Fruit fly (Drosophila melanogaster): Measurements from ENCODE around the gene Saysd1.

The Saysd1 gene

DNA sequence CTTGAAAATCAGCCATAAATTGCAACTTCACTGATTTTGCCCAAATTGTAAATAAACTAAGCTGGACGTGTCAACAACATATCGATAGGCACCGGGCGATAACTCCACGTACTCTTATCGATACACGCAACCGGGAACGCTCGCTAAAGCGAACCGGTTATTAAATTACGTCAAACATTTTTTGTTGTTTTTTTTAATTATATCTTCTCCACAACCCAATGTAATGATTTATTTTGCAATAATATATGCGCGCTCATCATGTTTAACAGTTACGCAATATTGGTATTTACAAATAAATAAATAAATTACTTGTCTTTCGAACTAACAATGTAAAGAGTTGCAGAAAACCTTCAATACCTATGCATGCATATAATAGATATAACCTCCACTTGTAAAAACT lies at the start of gene Saysd1 (continued):
- no peak for TF ChIP-seq CG13123 (GFP tag; optimal IDR thresholded peaks at IDR 0.05)
- TF ChIP-seq sisA (GFP tag; IDR thresholded peaks at IDR 0.05) = no peak
- TF ChIP-seq Hr51 (GFP tag; optimal IDR thresholded peaks at IDR 0.05) = peak in 1 of 2 experiments; percentile 11
- TF ChIP-seq tin (GFP tag; optimal IDR thresholded peaks at IDR 0.05) = peak; percentile 30
- no peak for TF ChIP-seq pum (GFP tag; optimal IDR thresholded peaks at IDR 0.05)
- peak; percentile 33 for TF ChIP-seq ftz-f1 (GFP tag; optimal IDR thresholded peaks at IDR 0.05)
- TF ChIP-seq Ptx1 (GFP tag; IDR thresholded peaks at IDR 0.05) = peak; percentile 66
- no peak for TF ChIP-seq CG9817 (tag; optimal IDR thresholded peaks at IDR 0.05)
- no peak for TF ChIP-seq sima (GFP tag; optimal IDR thresholded peaks at IDR 0.05)
- no peak for TF ChIP-seq CG4707 (GFP tag; optimal IDR thresholded peaks at IDR 0.05)
- TF ChIP-seq phol (tag; optimal IDR thresholded peaks at IDR 0.05) = peak; percentile 36
- TF ChIP-seq CG10654 (GFP tag; optimal IDR thresholded peaks at IDR 0.05) = no peak
- TF ChIP-seq prd (optimal IDR thresholded peaks at IDR 0.05) = no peak
- peak; percentile 48 for TF ChIP-seq prd (GFP tag; IDR thresholded peaks at IDR 0.05)
- no peak for TF ChIP-seq trh (GFP tag; optimal IDR thresholded peaks at IDR 0.05)
- no peak for TF ChIP-seq CG18619 (GFP tag; optimal IDR thresholded peaks at IDR 0.05)
- no peak for TF ChIP-seq cad (GFP tag; optimal IDR thresholded peaks at IDR 0.05)
- peak; percentile 83 for TF ChIP-seq stwl (tag; optimal IDR thresholded peaks at IDR 0.05)
- peak; percentile 51 for TF ChIP-seq lab (GFP tag; optimal IDR thresholded peaks at IDR 0.05)
- TF ChIP-seq CG2116 (GFP tag; optimal IDR thresholded peaks at IDR 0.05) = peak; percentile 46
- peak; percentile 37; the same call in 1 of the 2 replicates for TF ChIP-seq ssp (GFP tag; IDR thresholded peaks at IDR 0.05)
- TF ChIP-seq unc-4 (GFP tag; IDR thresholded peaks at IDR 0.05; ENCODE audit: partially characterized antibody) = peak; percentile 83
- no peak for TF ChIP-seq CG17568 (GFP tag; optimal IDR thresholded peaks at IDR 0.05)
- TF ChIP-seq pb (GFP tag; optimal IDR thresholded peaks at IDR 0.05) = peak; percentile 7
- TF ChIP-seq pzg (GFP tag; optimal IDR thresholded peaks at IDR 0.05) = peak; percentile 43
- TF ChIP-seq CG5953 (GFP tag; IDR thresholded peaks at IDR 0.05) = no peak
- no peak for TF ChIP-seq Bdp1 (GFP tag; optimal IDR thresholded peaks at IDR 0.05)
- no peak for TF ChIP-seq crol (GFP tag; IDR thresholded peaks at IDR 0.05)
- no peak for TF ChIP-seq CG11560 (tag; IDR thresholded peaks at IDR 0.05)
- peak; percentile 13 for TF ChIP-seq CG1233 (GFP tag; optimal IDR thresholded peaks at IDR 0.05)
- TF ChIP-seq Atf6 (GFP tag; IDR thresholded peaks at IDR 0.05) = no peak
- TF ChIP-seq mld (GFP tag; IDR thresholded peaks at IDR 0.05; ENCODE audit: partially characterized antibody) = peak; percentile 78; the same call in 2 of the 3 replicates
- TF ChIP-seq CG17829 (tag; optimal IDR thresholded peaks at IDR 0.05) = no peak
- no peak for TF ChIP-seq C15 (GFP tag; IDR thresholded peaks at IDR 0.05)
- TF ChIP-seq CG17328 (GFP tag; IDR thresholded peaks at IDR 0.05) = no peak
- TF ChIP-seq al (GFP tag; IDR thresholded peaks at IDR 0.05) = no peak
- TF ChIP-seq CG7963 (GFP tag; IDR thresholded peaks at IDR 0.05; ENCODE audit: partially characterized antibody) = peak; percentile 90
- TF ChIP-seq CG9876 (GFP tag; optimal IDR thresholded peaks at IDR 0.05) = no peak
- TF ChIP-seq CG4730 (GFP tag; IDR thresholded peaks at IDR 0.05) = peak; percentile 24; the same call in 1 of the 2 replicates
- TF ChIP-seq CG12299 (tag; optimal IDR thresholded peaks at IDR 0.05) = no peak
- TF ChIP-seq jigr1 (GFP tag; IDR thresholded peaks at IDR 0.05) = no peak
- peak; percentile 26 for TF ChIP-seq lbe (GFP tag; optimal IDR thresholded peaks at IDR 0.05)
- TF ChIP-seq Mes4 (GFP tag; optimal IDR thresholded peaks at IDR 0.05) = no peak
- TF ChIP-seq dpn (GFP tag; optimal IDR thresholded peaks at IDR 0.05) = peak in 1 of 2 experiments; percentile 13
- no peak for TF ChIP-seq YL-1 (GFP tag; optimal IDR thresholded peaks at IDR 0.05)
- TF ChIP-seq Neu2 (GFP tag; optimal IDR thresholded peaks at IDR 0.05; ENCODE audit: borderline replicate concordance) = no peak
- no peak for TF ChIP-seq danr (GFP tag; IDR thresholded peaks at IDR 0.05)
- peak; percentile 85 for TF ChIP-seq MBD-R2 (GFP tag; IDR thresholded peaks at IDR 0.05)
- TF ChIP-seq MTF-1 (GFP tag; optimal IDR thresholded peaks at IDR 0.05; ENCODE audit: borderline replicate concordance) = no peak
- TF ChIP-seq knrl (GFP tag; IDR thresholded peaks at IDR 0.05; ENCODE audit: partially characterized antibody) = peak; percentile 81
- peak; percentile 26 for TF ChIP-seq Ets97D (GFP tag; optimal IDR thresholded peaks at IDR 0.05)
- no peak for TF ChIP-seq CG10321 (GFP tag; IDR thresholded peaks at IDR 0.05)

All from whole organism, embryonic.